Fruit fly (Drosophila melanogaster): Measurements from ENCODE around the gene Hmgcr.

Hmgcr gene

DNA sequence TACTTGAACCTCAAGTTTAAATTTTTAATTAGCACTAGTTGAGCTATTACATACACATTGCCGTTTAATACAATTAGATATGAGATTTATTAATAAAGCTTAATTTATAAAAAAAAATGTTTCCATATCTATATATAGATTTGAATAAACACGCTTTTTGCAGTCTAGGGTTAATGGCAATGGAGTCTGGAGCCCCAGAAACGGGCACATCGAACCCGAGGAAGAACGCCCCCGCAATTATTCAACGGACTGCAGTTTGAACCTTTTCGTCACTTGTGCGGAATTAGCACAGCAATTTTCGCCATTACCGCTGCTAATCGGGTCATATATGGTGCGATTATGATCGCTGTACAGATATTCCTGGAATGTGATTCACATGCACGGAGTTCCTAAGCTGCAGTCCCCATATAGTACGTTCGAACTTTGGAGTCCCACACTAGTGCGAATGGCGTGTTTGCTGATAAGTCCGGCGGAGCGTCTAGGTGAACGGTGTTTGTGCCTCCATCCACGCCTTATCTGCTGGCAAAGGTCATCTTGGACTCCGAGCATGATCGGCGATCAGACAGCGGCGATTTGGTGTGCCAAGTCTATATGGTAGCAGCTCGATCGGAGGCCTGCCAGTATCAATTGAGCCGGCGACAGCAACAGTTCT, 30.6 kb downstream of the Hmgcr start, which contains the start of gene Lsd-1:
Gene Lsd-1 (plus strand): TSS at position 236 of the 652 bp plus-strand sequence.
- TF ChIP-seq HLH4C (GFP tag; IDR thresholded peaks at IDR 0.05; ENCODE audit: partially characterized antibody) (no peak), kni (GFP tag; optimal IDR thresholded peaks at IDR 0.05) (no peak), nom (GFP tag; optimal IDR thresholded peaks at IDR 0.05) (peak; percentile 84), disco-r (GFP tag; optimal IDR thresholded peaks at IDR 0.05) (no peak), dan (GFP tag; IDR thresholded peaks at IDR 0.05) (no peak), sug (tag; optimal IDR thresholded peaks at IDR 0.05) (peak; percentile 61), mirr (GFP tag; optimal IDR thresholded peaks at IDR 0.05) (peak; percentile 28), CG10543 (GFP tag; optimal IDR thresholded peaks at IDR 0.05) (peak; percentile 79), Lhr (GFP tag; optimal IDR thresholded peaks at IDR 0.05) (no peak), bsh (GFP tag; optimal IDR thresholded peaks at IDR 0.05) (peak in 1 of 2 experiments; percentile 52), CG17568 (GFP tag; optimal IDR thresholded peaks at IDR 0.05) (no peak), sd (tag; optimal IDR thresholded peaks at IDR 0.05) (peak; percentile 43), grn (GFP tag; optimal IDR thresholded peaks at IDR 0.05) (peak; percentile 29), Ets97D (GFP tag; optimal IDR thresholded peaks at IDR 0.05) (no peak), gem (tag; optimal IDR thresholded peaks at IDR 0.05) (peak; percentile 7), CG4707 (GFP tag; optimal IDR thresholded peaks at IDR 0.05) (no peak), CG7745 (tag; optimal IDR thresholded peaks at IDR 0.05) (no peak), CG9727 (GFP tag; optimal IDR thresholded peaks at IDR 0.05) (no peak), CG14710 (tag; optimal IDR thresholded peaks at IDR 0.05) (no peak), CG7987 (GFP tag; optimal IDR thresholded peaks at IDR 0.05) (peak; percentile 50), chinmo (GFP tag; IDR thresholded peaks at IDR 0.05; ENCODE audit: partially characterized antibody) (peak; percentile 64; the same call in 1 of the 4 replicates), Hand (GFP tag; optimal IDR thresholded peaks at IDR 0.05) (no peak), scrt (GFP tag; optimal IDR thresholded peaks at IDR 0.05) (no peak), Drgx (GFP tag; IDR thresholded peaks at IDR 0.05) (peak; percentile 45; the same call in 1 of the 2 replicates), CG34376 (GFP tag; optimal IDR thresholded peaks at IDR 0.05) (peak; percentile 83), Hr78 (GFP tag; optimal IDR thresholded peaks at IDR 0.05) (peak in 1 of 2 experiments; percentile 53), E2f2 (GFP tag; IDR thresholded peaks at IDR 0.05) (no peak), exex (tag; optimal IDR thresholded peaks at IDR 0.05) (peak; percentile 3), ATbp (GFP tag; optimal IDR thresholded peaks at IDR 0.05) (no peak)

DNA sequence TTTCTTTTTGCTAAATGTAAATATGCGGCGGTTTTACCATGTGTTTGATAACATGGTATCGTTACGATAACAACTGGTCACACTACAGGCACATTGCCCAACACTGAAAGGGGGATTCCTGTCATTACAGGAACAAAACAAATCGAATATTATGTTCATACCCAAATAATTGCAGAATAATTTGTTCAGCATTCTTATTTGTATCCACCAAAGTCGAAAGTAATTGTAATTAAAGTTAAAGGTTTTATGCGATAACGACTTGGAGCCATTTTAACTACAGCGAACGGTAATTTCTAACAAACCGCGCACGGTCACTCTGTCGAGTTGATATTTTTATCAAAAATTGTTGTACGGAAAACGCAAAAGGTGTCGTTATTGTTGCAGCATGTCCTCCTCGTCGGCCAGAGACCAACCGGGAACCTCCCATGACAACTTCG, 34.3 kb downstream of the Hmgcr start, which contains the start of the genes CG10214 and CG10375:
Gene CG10214 (minus strand): TSS at position 72 of the 437 bp plus-strand sequence.
Gene CG10375 (plus strand): TSS at position 296 of the 437 bp plus-strand sequence.
- TF ChIP-seq CG3838 (GFP tag; optimal IDR thresholded peaks at IDR 0.05) (peak; percentile 34), tin (GFP tag; optimal IDR thresholded peaks at IDR 0.05) (peak; percentile 73), Atf3 (GFP tag; optimal IDR thresholded peaks at IDR 0.05) (peak; percentile 48), CG9817 (tag; optimal IDR thresholded peaks at IDR 0.05) (peak; percentile 66), Adf1 (GFP tag; IDR thresholded peaks at IDR 0.05) (no peak; the same call in 1 of the 2 replicates), Abd-B (GFP tag; optimal IDR thresholded peaks at IDR 0.05) (peak; percentile 75), YL-1 (GFP tag; optimal IDR thresholded peaks at IDR 0.05) (peak; percentile 94), HLH3B (GFP tag; IDR thresholded peaks at IDR 0.05) (peak; percentile 44; the same call in 1 of the 2 replicates), onecut (GFP tag; IDR thresholded peaks at IDR 0.05) (no peak), CG8944 (GFP tag; optimal IDR thresholded peaks at IDR 0.05) (peak; percentile 78), tll (GFP tag; optimal IDR thresholded peaks at IDR 0.05) (peak in 1 of 2 experiments; percentile 14), CG6175 (GFP tag; IDR thresholded peaks at IDR 0.05) (no peak), caup (GFP tag; optimal IDR thresholded peaks at IDR 0.05; ENCODE audit: severe bottlenecking) (peak; percentile 70), CG7786 (GFP tag; optimal IDR thresholded peaks at IDR 0.05) (peak; percentile 81), wek (GFP tag; optimal IDR thresholded peaks at IDR 0.05) (peak; percentile 100), Six4 (GFP tag; optimal IDR thresholded peaks at IDR 0.05) (peak; percentile 65), chm (GFP tag; IDR thresholded peaks at IDR 0.05) (no peak), Atf-2 (GFP tag; optimal IDR thresholded peaks at IDR 0.05) (peak; percentile 10), CG14441 (GFP tag; IDR thresholded peaks at IDR 0.05) (peak; percentile 68), TFAM (GFP tag; optimal IDR thresholded peaks at IDR 0.05) (no peak)
